Fruit fly (Drosophila melanogaster): ENCODE data around the gene Jon25Bii.

The Jon25Bii gene

dm6 chr2L:5000287-5000871 is 47.4 kb upstream of the Jon25Bii start (continued):
- TF ChIP-seq B-H1 (GFP tag; IDR thresholded peaks at IDR 0.05): peak; percentile 58
- peak; percentile 93 for TF ChIP-seq cg (GFP tag; optimal IDR thresholded peaks at IDR 0.05)
- peak; percentile 74 for TF ChIP-seq ind (GFP tag; optimal IDR thresholded peaks at IDR 0.05)
- TF ChIP-seq trem (tag; optimal IDR thresholded peaks at IDR 0.05): peak; percentile 79
- TF ChIP-seq Hr39 (optimal IDR thresholded peaks at IDR 0.05): no peak
- TF ChIP-seq CG9797 (GFP tag; optimal IDR thresholded peaks at IDR 0.05): peak; percentile 11
- TF ChIP-seq Fer2 (tag; optimal IDR thresholded peaks at IDR 0.05): peak; percentile 75
- TF ChIP-seq cwo (GFP tag; optimal IDR thresholded peaks at IDR 0.05): peak; percentile 74
- peak; percentile 17 for TF ChIP-seq gro (GFP tag; optimal IDR thresholded peaks at IDR 0.05)
- TF ChIP-seq nau (GFP tag; optimal IDR thresholded peaks at IDR 0.05): peak; percentile 67
- 0 out of 3 replicates have a peak, but pooled peaks have one; percentile 64 for TF ChIP-seq CG11456 (GFP tag; IDR thresholded peaks at IDR 0.05)
- TF ChIP-seq Sry-β (GFP tag; optimal IDR thresholded peaks at IDR 0.05): no peak
- TF ChIP-seq CG17912 (GFP tag; optimal IDR thresholded peaks at IDR 0.05): no peak
- TF ChIP-seq CG18011 (GFP tag; optimal IDR thresholded peaks at IDR 0.05): peak; percentile 45
- no peak for TF ChIP-seq prd (optimal IDR thresholded peaks at IDR 0.05)
- TF ChIP-seq prd (GFP tag; IDR thresholded peaks at IDR 0.05): peak; percentile 86
- peak; percentile 79 for TF ChIP-seq chn (GFP tag; optimal IDR thresholded peaks at IDR 0.05)
- peak; percentile 57 for TF ChIP-seq pb (GFP tag; optimal IDR thresholded peaks at IDR 0.05)
- peak; percentile 79 for TF ChIP-seq CG18619 (GFP tag; optimal IDR thresholded peaks at IDR 0.05)
- TF ChIP-seq YL-1 (GFP tag; optimal IDR thresholded peaks at IDR 0.05): peak; percentile 51
- peak; percentile 75 for TF ChIP-seq CG10543 (GFP tag; optimal IDR thresholded peaks at IDR 0.05)
- no peak; the same call in 1 of the 2 replicates for TF ChIP-seq aop (GFP tag; IDR thresholded peaks at IDR 0.05)
- TF ChIP-seq abd-A (tag; optimal IDR thresholded peaks at IDR 0.05): peak; percentile 9
- no peak for TF ChIP-seq Dip2 (GFP tag; IDR thresholded peaks at IDR 0.05)
- TF ChIP-seq ranshi (GFP tag; IDR thresholded peaks at IDR 0.05): peak; percentile 72; the same call in 1 of the 2 replicates
- peak; percentile 73 for TF ChIP-seq CG12104 (GFP tag; optimal IDR thresholded peaks at IDR 0.05)
- peak; percentile 86 for TF ChIP-seq CG1233 (GFP tag; optimal IDR thresholded peaks at IDR 0.05)
- TF ChIP-seq CTCF (GFP tag; optimal IDR thresholded peaks at IDR 0.05): peak; percentile 20
- TF ChIP-seq fd102C (GFP tag; optimal IDR thresholded peaks at IDR 0.05): peak; percentile 83
- TF ChIP-seq dimm (GFP tag; IDR thresholded peaks at IDR 0.05): peak; percentile 67
- peak; percentile 6 for TF ChIP-seq TFAM (GFP tag; optimal IDR thresholded peaks at IDR 0.05)
- no peak for TF ChIP-seq CG3163 (GFP tag; optimal IDR thresholded peaks at IDR 0.05)
- TF ChIP-seq fu2 (GFP tag; optimal IDR thresholded peaks at IDR 0.05): peak; percentile 62
- peak; percentile 97 for TF ChIP-seq p53 (GFP tag; optimal IDR thresholded peaks at IDR 0.05)
- peak; percentile 66 for TF ChIP-seq ab (GFP tag; optimal IDR thresholded peaks at IDR 0.05)
- TF ChIP-seq Side (GFP tag; optimal IDR thresholded peaks at IDR 0.05): peak; percentile 81
- peak; percentile 76 for TF ChIP-seq pros (GFP tag; optimal IDR thresholded peaks at IDR 0.05)
- no peak for TF ChIP-seq Scr (GFP tag; IDR thresholded peaks at IDR 0.05; ENCODE audit: partially characterized antibody)
- TF ChIP-seq CG7839 (tag; optimal IDR thresholded peaks at IDR 0.05): peak; percentile 88
- peak; percentile 84 for TF ChIP-seq CG17328 (GFP tag; IDR thresholded peaks at IDR 0.05)
- TF ChIP-seq zen2 (GFP tag; IDR thresholded peaks at IDR 0.05; ENCODE audit: partially characterized antibody): no peak
- peak; percentile 86 for TF ChIP-seq lilli (GFP tag; optimal IDR thresholded peaks at IDR 0.05)
- no peak for TF ChIP-seq ftz-f1 (GFP tag; optimal IDR thresholded peaks at IDR 0.05)
- peak; percentile 81 for TF ChIP-seq CG9437 (GFP tag; optimal IDR thresholded peaks at IDR 0.05)
- peak; percentile 80 for TF ChIP-seq fd96Cb (tag; optimal IDR thresholded peaks at IDR 0.05)
- peak; percentile 51 for TF ChIP-seq tx (GFP tag; optimal IDR thresholded peaks at IDR 0.05)
- peak; percentile 33; the same call in 1 of the 2 replicates for TF ChIP-seq MBD-R2 (GFP tag; IDR thresholded peaks at IDR 0.05)
- TF ChIP-seq CG42726 (GFP tag; IDR thresholded peaks at IDR 0.05; ENCODE audit: partially characterized antibody): no peak
- TF ChIP-seq tll (GFP tag; optimal IDR thresholded peaks at IDR 0.05): peak in 1 of 2 experiments; percentile 73
- TF ChIP-seq Sox102F (GFP tag; optimal IDR thresholded peaks at IDR 0.05): peak; percentile 77

Measured in whole organism, embryonic.